Fruit fly (Drosophila melanogaster): Measurements from ENCODE around the gene CG5746.

CG5746 gene

dm6 chr3R:24348420-24349190 lies at the start of gene CG5746, which contains the start of gene CG6454:
TSS of gene CG5746 (minus strand) at chr3R:24348791.
TSS of gene CG6454 (plus strand) at chr3R:24349182.
- TF ChIP-seq noc (tag; optimal IDR thresholded peaks at IDR 0.05): no peak

- no peak for TF ChIP-seq noc (tag; optimal IDR thresholded peaks at IDR 0.05)
Measured at dm6 chr3R:24392207-24392939, 43.8 kb upstream of the CG5746 start, which contains the start of gene CG13616. TSS of gene CG13616 (plus strand) at chr3R:24392889.

dm6 chr3R:24390239-24390638 lies 41.6 kb upstream of the CG5746 start, which contains the start of the genes CG5768 and CG13615:
TSS of gene CG5768 (minus strand) at chr3R:24390339.
TSS of gene CG13615 (plus strand) at chr3R:24390518.
- TF ChIP-seq noc (tag; optimal IDR thresholded peaks at IDR 0.05): no peak

- no peak for TF ChIP-seq noc (tag; optimal IDR thresholded peaks at IDR 0.05)
Measured at dm6 chr3R:24386434-24386833, 37.8 kb upstream of the CG5746 start.

dm6 chr3R:24384952-24385351 lies 36.4 kb upstream of the CG5746 start, which contains the start of gene CG17780:
TSS of gene CG17780 (minus strand) at chr3R:24385052.
- no peak for TF ChIP-seq noc (tag; optimal IDR thresholded peaks at IDR 0.05)

dm6 chr3R:24376565-24376964 lies 28.0 kb upstream of the CG5746 start, which contains the start of gene CG33342:
TSS of gene CG33342 (plus strand) at chr3R:24376865.
- no peak for TF ChIP-seq noc (tag; optimal IDR thresholded peaks at IDR 0.05)

dm6 chr3R:24375561-24375960 lies 27.0 kb upstream of the CG5746 start, which contains the start of gene CG17781:
TSS of gene CG17781 (minus strand) at chr3R:24375661.
- no peak for TF ChIP-seq noc (tag; optimal IDR thresholded peaks at IDR 0.05)

dm6 chr3R:24372662-24373061 lies 24.1 kb upstream of the CG5746 start, which contains the start of gene CG17782:
TSS of gene CG17782 (minus strand) at chr3R:24372762.
- TF ChIP-seq noc (tag; optimal IDR thresholded peaks at IDR 0.05): no peak

dm6 chr3R:24369268-24369667 lies 20.7 kb upstream of the CG5746 start, which contains the start of gene CG13614:
TSS of gene CG13614 (plus strand) at chr3R:24369568.
- no peak for TF ChIP-seq noc (tag; optimal IDR thresholded peaks at IDR 0.05)

- no peak for TF ChIP-seq noc (tag; optimal IDR thresholded peaks at IDR 0.05)
Measured at dm6 chr3R:24368064-24368463, 19.5 kb upstream of the CG5746 start, which contains the start of the genes CG42812 and CG33341. TSS of gene CG42812 (minus strand) at chr3R:24368164. TSS of gene CG33341 (plus strand) at chr3R:24368358.

dm6 chr3R:24367120-24367519 lies 18.5 kb upstream of the CG5746 start, which contains the start of gene CG42811:
TSS of gene CG42811 (minus strand) at chr3R:24367220.
- TF ChIP-seq noc (tag; optimal IDR thresholded peaks at IDR 0.05): no peak

- no peak for TF ChIP-seq noc (tag; optimal IDR thresholded peaks at IDR 0.05)
Measured at dm6 chr3R:24364880-24365604, 16.5 kb upstream of the CG5746 start, which contains the start of the genes CG17784 and CG13613. TSS of gene CG17784 (minus strand) at chr3R:24364980. TSS of gene CG13613 (plus strand) at chr3R:24365554.

- no peak for TF ChIP-seq noc (tag; optimal IDR thresholded peaks at IDR 0.05)
Measured at dm6 chr3R:24362838-24363237, 14.2 kb upstream of the CG5746 start, which contains the start of gene CG33340. TSS of gene CG33340 (plus strand) at chr3R:24363138.

- TF ChIP-seq noc (tag; optimal IDR thresholded peaks at IDR 0.05): no peak
Measured at dm6 chr3R:24361583-24361982, 13.0 kb upstream of the CG5746 start, which contains the start of the genes CG5762 and CG33339. TSS of gene CG5762 (minus strand) at chr3R:24361683. TSS of gene CG33339 (plus strand) at chr3R:24361847.

dm6 chr3R:24359957-24360356 lies 11.4 kb upstream of the CG5746 start, which contains the start of gene CG18528:
TSS of gene CG18528 (minus strand) at chr3R:24360144.
- no peak for TF ChIP-seq noc (tag; optimal IDR thresholded peaks at IDR 0.05)
